Worm (Caenorhabditis elegans) whole organism, midembryonic: Measurements from ENCODE around the gene cdh-8.

Experiments used
- T22C8.4 ChIP-seq: fragments of 200-800 bp; sonication (Bioruptor generic); IDR thresholded peaks from 2 replicates; pipeline ENCODE4 v1.3.6; 2022; ENCODE audit warnings: missing genetic modification characterization, missing compliant biosample characterization
- cog-1 ChIP-seq: sonication (generic microtip); optimal IDR thresholded peaks from 2 replicates; lab custom pipeline; 2016; ENCODE audit warnings: missing genetic modification characterization, missing compliant biosample characterization
- flt-1 ChIP-seq: fragments of 200-800 bp; sonication (Bioruptor generic); IDR thresholded peaks from 2 replicates; pipeline ENCODE4 v1.3.6; 2022; ENCODE audit warnings: missing genetic modification characterization, missing compliant biosample characterization
- klf-2 ChIP-seq: fragments of 200-800 bp; sonication (Bioruptor generic); conservative IDR thresholded peaks from 2 replicates; pipeline ENCODE4 v1.3.6; 2022; ENCODE audit warnings: missing genetic modification reagents, missing genetic modification characterization, missing compliant biosample characterization
- ref-1 ChIP-seq: fragments of 200-800 bp; sonication (Bioruptor generic); conservative IDR thresholded peaks from 2 replicates; pipeline ENCODE4 v1.3.6; 2022; ENCODE audit warnings: missing genetic modification reagents, missing genetic modification characterization, missing compliant biosample characterization
- ztf-29 ChIP-seq: fragments of 200-800 bp; sonication (Bioruptor generic); IDR thresholded peaks from 2 replicates; pipeline ENCODE4 v1.3.6; 2022; ENCODE audit warnings: missing genetic modification reagents, missing genetic modification characterization, missing compliant biosample characterization

DNA sequence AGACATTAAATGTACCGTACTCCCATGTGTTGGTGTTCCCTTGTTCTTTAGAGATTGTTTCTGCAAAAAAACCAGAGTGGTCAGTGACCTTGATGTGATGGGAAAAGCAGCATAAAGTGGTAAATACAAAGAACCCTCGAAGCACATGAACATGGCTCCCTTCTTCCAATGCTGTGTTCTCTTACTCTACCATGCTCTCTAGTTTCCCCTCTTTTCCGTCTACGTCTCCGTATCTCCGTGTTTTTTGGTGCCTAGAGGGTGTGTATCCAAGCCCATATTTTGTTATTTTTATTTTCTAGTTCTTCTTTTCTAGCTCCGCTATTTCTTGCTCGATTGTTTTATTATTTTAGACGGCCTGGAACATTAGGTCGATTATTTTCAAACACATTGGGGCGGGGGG lies 33.0 kb upstream of the cdh-8 start:
- TF ChIP-seq flt-1 (GFP tag; lab: Robert Waterston, UW): no peak
- no peak for TF ChIP-seq ztf-29
- TF ChIP-seq ref-1 (GFP tag; lab: Robert Waterston, UW): no peak
- TF ChIP-seq cog-1: no peak
- no peak for TF ChIP-seq T22C8.4 (GFP tag; lab: Robert Waterston, UW)
- no peak for TF ChIP-seq klf-2 (GFP tag; lab: Robert Waterston, UW)
